Worm (Caenorhabditis elegans) whole organism, L4 larva: ENCODE data around the gene srh-167.

ENCODE experiments used
- D1046.2 ChIP-seq: fragments of 200-800 bp; sonication (Bioruptor generic); IDR thresholded peaks from 2 replicates; pipeline ENCODE4 v1.3.6; 2022; ENCODE audit warnings: missing genetic modification characterization, missing compliant biosample characterization
- F26F4.8 ChIP-seq: fragments of 200-800 bp; sonication (Bioruptor generic); conservative IDR thresholded peaks from 2 replicates; pipeline ENCODE4 v1.3.6; 2022; ENCODE audit warnings: missing genetic modification characterization, missing compliant biosample characterization
- F37D6.2 ChIP-seq: sonication (generic microtip); optimal IDR thresholded peaks from 2 replicates; lab custom pipeline; 2016; ENCODE audit warnings: mild to moderate bottlenecking, missing genetic modification characterization, missing compliant biosample characterization
- R02D3.7 ChIP-seq: fragments of 150-350 bp; sonication (generic microtip); optimal IDR thresholded peaks from 3 replicates; lab custom pipeline; 2014; ENCODE audit warnings: missing biosample characterization, missing genetic modification characterization
- Y105C5A.15 ChIP-seq: fragments of 200-800 bp; sonication (Bioruptor generic); IDR thresholded peaks from 2 replicates; pipeline ENCODE4 v1.3.6; 2022; ENCODE audit warnings: missing genetic modification characterization, missing compliant biosample characterization
- ZK337.2 ChIP-seq: fragments of 200-800 bp; sonication (Bioruptor generic); IDR thresholded peaks from 2 replicates; pipeline ENCODE4 v1.3.6; 2022; ENCODE audit warnings: missing genetic modification reagents, missing genetic modification characterization, missing compliant biosample characterization
- aha-1 ChIP-seq: fragments of 150-350 bp; peaks from one replicate; lab custom pipeline; 2014; ENCODE audit warnings: missing biosample characterization, missing genetic modification characterization
- aly-2 ChIP-seq: sonication (generic microtip); optimal IDR thresholded peaks from 2 replicates; lab custom pipeline; 2018; ENCODE audit warnings: missing biosample characterization, missing genetic modification characterization
- ama-1 ChIP-seq: fragments of 150-350 bp; optimal IDR thresholded peaks from 2 replicates; lab custom pipeline; 2014; ENCODE audit warnings: inconsistent platforms, mixed read lengths
- ceh-28 ChIP-seq: fragments of 150-350 bp; optimal IDR thresholded peaks from 2 replicates; lab custom pipeline; 2014; ENCODE audit warnings: missing biosample characterization, missing genetic modification reagents, missing genetic modification characterization
- cey-2 ChIP-seq: sonication (generic microtip); optimal IDR thresholded peaks from 3 replicates; lab custom pipeline; 2017; ENCODE audit warnings: missing genetic modification characterization, mild to moderate bottlenecking, missing compliant biosample characterization, antibody characterized with exemption, borderline replicate concordance; ENCODE audit not compliant: insufficient read depth
- daf-16 ChIP-seq, 3 experiments: sonication (generic microtip); optimal IDR thresholded peaks; 2 replicates each; lab custom pipeline; 2016 to 2017; ENCODE audit warnings: missing genetic modification characterization in 3 of 3, missing genetic modification reagents in 3 of 3, mild to moderate bottlenecking in 2 of 3, missing compliant biosample characterization in 2 of 3, missing biosample characterization in 1 of 3, moderate library complexity in 1 of 3
- daf-19 ChIP-seq: fragments of 200-800 bp; sonication (Bioruptor generic); conservative IDR thresholded peaks from 2 replicates; pipeline ENCODE4 v1.3.6; 2022; ENCODE audit warnings: missing genetic modification characterization, missing compliant biosample characterization
- dmd-6 ChIP-seq: fragments of 200-800 bp; sonication (Bioruptor generic); IDR thresholded peaks from 2 replicates; pipeline ENCODE4 v1.3.6; 2022; ENCODE audit warnings: missing genetic modification reagents, missing genetic modification characterization, missing compliant biosample characterization
- dmd-9 ChIP-seq: fragments of 200-800 bp; sonication (Bioruptor generic); IDR thresholded peaks from 2 replicates; pipeline ENCODE4 v1.3.6; 2022; ENCODE audit warnings: missing genetic modification reagents, missing genetic modification characterization, missing compliant biosample characterization
- duxl-1 ChIP-seq: sonication (generic microtip); optimal IDR thresholded peaks from 2 replicates; lab custom pipeline; 2016; ENCODE audit warnings: mild to moderate bottlenecking, missing genetic modification characterization, moderate library complexity, missing compliant biosample characterization; ENCODE audit not compliant: poor library complexity
- dve-1 ChIP-seq: sonication (generic microtip); optimal IDR thresholded peaks from 2 replicates; lab custom pipeline; 2017; ENCODE audit warnings: antibody characterized with exemption, mild to moderate bottlenecking, missing genetic modification characterization, missing compliant biosample characterization; ENCODE audit not compliant: insufficient read depth
- egl-43 ChIP-seq: fragments of 200-800 bp; sonication (Bioruptor generic); IDR thresholded peaks from 2 replicates; pipeline ENCODE4 v1.3.6; 2022; ENCODE audit warnings: missing genetic modification reagents, missing genetic modification characterization, missing compliant biosample characterization
- fos-1 ChIP-seq: fragments of 150-350 bp; optimal IDR thresholded peaks from 2 replicates; lab custom pipeline; 2014; ENCODE audit warnings: missing biosample characterization, missing genetic modification characterization
- hif-1 ChIP-seq, 2 experiments: sonication (generic microtip); optimal IDR thresholded peaks; 2 replicates each; lab custom pipeline; 2016 to 2017; ENCODE audit warnings: missing compliant biosample characterization in 2 of 2, missing genetic modification characterization in 2 of 2, missing genetic modification reagents in 2 of 2, missing genotype in 2 of 2, mild to moderate bottlenecking in 1 of 2
- hlh-11 ChIP-seq: fragments of 200-800 bp; sonication (Bioruptor generic); optimal IDR thresholded peaks from 2 replicates; lab custom pipeline; 2018; ENCODE audit warnings: mild to moderate bottlenecking, missing genetic modification characterization, missing compliant biosample characterization
- jun-1 ChIP-seq: fragments of 150-350 bp; optimal IDR thresholded peaks from 2 replicates; lab custom pipeline; 2014; ENCODE audit warnings: missing biosample characterization, missing genetic modification reagents, missing genetic modification characterization
- lin-15B ChIP-seq: fragments of 150-350 bp; sonication (generic microtip); optimal IDR thresholded peaks from 3 replicates; lab custom pipeline; 2014; ENCODE audit warnings: missing biosample characterization, missing genetic modification characterization
- lin-29 ChIP-seq: fragments of 200-800 bp; sonication (Bioruptor generic); IDR thresholded peaks from 2 replicates; pipeline ENCODE4 v1.3.6; 2022; ENCODE audit warnings: missing genetic modification reagents, missing genetic modification characterization, missing compliant biosample characterization
- lin-39 ChIP-seq: fragments of 150-350 bp; optimal IDR thresholded peaks from 2 replicates; lab custom pipeline; 2014; ENCODE audit warnings: missing biosample characterization, missing genetic modification reagents, missing genetic modification characterization
- lir-3 ChIP-seq: sonication (generic microtip); optimal IDR thresholded peaks from 2 replicates; lab custom pipeline; 2016; ENCODE audit warnings: mild to moderate bottlenecking, missing genetic modification characterization, missing compliant biosample characterization
- lsy-2 ChIP-seq, 2 experiments: fragments of 150-350 bp in 1 of 2; sonication (generic microtip) in 1 of 2; optimal IDR thresholded peaks; 2 replicates each; lab custom pipeline; 2014 to 2017; ENCODE audit warnings: missing biosample characterization in 2 of 2, missing genetic modification characterization in 2 of 2
- madf-5 ChIP-seq, 2 experiments: fragments of 200-800 bp; sonication (Bioruptor generic); IDR thresholded peaks; 2 replicates each; pipeline ENCODE4 v1.3.6; 2022; ENCODE audit warnings: missing compliant biosample characterization in 2 of 2, missing genetic modification characterization in 2 of 2
- madf-9 ChIP-seq: fragments of 200-800 bp; sonication (Bioruptor generic); conservative IDR thresholded peaks from 2 replicates; pipeline ENCODE4 v1.3.6; 2022; ENCODE audit warnings: missing genetic modification reagents, missing genetic modification characterization, missing compliant biosample characterization
- mdl-1 ChIP-seq, 2 experiments: fragments of 150-350 bp in 1 of 2; sonication (generic microtip) in 1 of 2; optimal IDR thresholded peaks; 2 replicates each; lab custom pipeline; 2014 to 2017; ENCODE audit warnings: missing biosample characterization in 2 of 2, missing genetic modification characterization in 2 of 2
- mdt-29 ChIP-seq: fragments of 200-800 bp; sonication (Bioruptor generic); IDR thresholded peaks from 2 replicates; pipeline ENCODE4 v1.3.6; 2022; ENCODE audit warnings: missing genetic modification reagents, missing genetic modification characterization, missing compliant biosample characterization
- mep-1 ChIP-seq: fragments of 150-350 bp; sonication (generic microtip); optimal IDR thresholded peaks from 3 replicates; lab custom pipeline; 2014; ENCODE audit warnings: missing biosample characterization, missing genetic modification characterization
- mes-2 ChIP-seq: sonication (generic microtip); optimal IDR thresholded peaks from 2 replicates; lab custom pipeline; 2016; ENCODE audit warnings: missing genotype, mild to moderate bottlenecking, missing genetic modification characterization, missing compliant biosample characterization; ENCODE audit not compliant: poor library complexity, severe bottlenecking
- nhr-237 ChIP-seq: sonication (generic microtip); optimal IDR thresholded peaks from 2 replicates; lab custom pipeline; 2017; ENCODE audit warnings: missing biosample characterization, missing genetic modification characterization
- nhr-28 ChIP-seq: fragments of 150-350 bp; optimal IDR thresholded peaks from 2 replicates; lab custom pipeline; 2014; ENCODE audit warnings: missing biosample characterization, missing genetic modification characterization
- nhr-41 ChIP-seq: fragments of 200-800 bp; sonication (Bioruptor generic); IDR thresholded peaks from 2 replicates; pipeline ENCODE4 v1.3.6; 2022; ENCODE audit warnings: missing genetic modification reagents, missing genetic modification characterization, missing compliant biosample characterization
- nhr-42 ChIP-seq: fragments of 200-800 bp; sonication (Bioruptor generic); IDR thresholded peaks from 2 replicates; pipeline ENCODE4 v1.3.6; 2022; ENCODE audit warnings: missing genetic modification characterization, missing compliant biosample characterization
- nhr-48 ChIP-seq: sonication (generic microtip); optimal IDR thresholded peaks from 2 replicates; lab custom pipeline; 2016; ENCODE audit warnings: mild to moderate bottlenecking, missing genetic modification characterization, missing compliant biosample characterization
- nhr-76 ChIP-seq: fragments of 150-350 bp; optimal IDR thresholded peaks from 2 replicates; lab custom pipeline; 2014; ENCODE audit warnings: missing biosample characterization, missing genetic modification characterization
- nhr-77 ChIP-seq: fragments of 150-350 bp; optimal IDR thresholded peaks from 2 replicates; lab custom pipeline; 2014; ENCODE audit warnings: missing biosample characterization, missing genetic modification characterization
- pqm-1 ChIP-seq: sonication (generic microtip); optimal IDR thresholded peaks from 2 replicates; lab custom pipeline; 2017; ENCODE audit warnings: missing biosample characterization, missing genetic modification characterization
- sdz-12 ChIP-seq: fragments of 200-800 bp; sonication (Bioruptor generic); optimal IDR thresholded peaks from 2 replicates; lab custom pipeline; 2018; ENCODE audit warnings: mild to moderate bottlenecking, missing genetic modification characterization, missing compliant biosample characterization
- snpc-1.2 ChIP-seq: fragments of 200-800 bp; sonication (Bioruptor generic); IDR thresholded peaks from 2 replicates; pipeline ENCODE4 v1.3.6; 2022; ENCODE audit warnings: missing genetic modification reagents, missing genetic modification characterization, missing compliant biosample characterization
- spr-3 ChIP-seq: fragments of 200-800 bp; sonication (Bioruptor generic); optimal IDR thresholded peaks from 2 replicates; lab custom pipeline; 2018; ENCODE audit warnings: mild to moderate bottlenecking, missing genetic modification characterization, missing compliant biosample characterization
- tag-97 ChIP-seq: fragments of 200-800 bp; sonication (Bioruptor generic); IDR thresholded peaks from 2 replicates; pipeline ENCODE4 v1.3.6; 2022; ENCODE audit warnings: missing genetic modification characterization, missing compliant biosample characterization
- tra-1 ChIP-seq: fragments of 200-800 bp; sonication (Bioruptor generic); IDR thresholded peaks from 2 replicates; pipeline ENCODE4 v1.3.6; 2022; ENCODE audit warnings: missing genetic modification reagents, missing genetic modification characterization, missing compliant biosample characterization
- unc-39 ChIP-seq: sonication (generic microtip); optimal IDR thresholded peaks from 2 replicates; lab custom pipeline; 2017; ENCODE audit warnings: missing biosample characterization, missing genetic modification characterization
- vab-7 ChIP-seq: fragments of 200-800 bp; sonication (Bioruptor generic); IDR thresholded peaks from 2 replicates; pipeline ENCODE4 v1.3.6; 2022; ENCODE audit warnings: missing genetic modification reagents, missing genetic modification characterization, missing compliant biosample characterization
- zag-1 ChIP-seq: fragments of 150-350 bp; optimal IDR thresholded peaks from 2 replicates; lab custom pipeline; 2014; ENCODE audit warnings: missing biosample characterization, missing genetic modification characterization
- zfp-2 ChIP-seq: sonication (generic microtip); optimal IDR thresholded peaks from 2 replicates; lab custom pipeline; 2016; ENCODE audit warnings: mild to moderate bottlenecking, missing genetic modification characterization, missing compliant biosample characterization
- zip-11 ChIP-seq: fragments of 200-800 bp; sonication (Bioruptor generic); IDR thresholded peaks from 2 replicates; pipeline ENCODE4 v1.3.6; 2022; ENCODE audit warnings: missing genetic modification characterization, missing compliant biosample characterization

Gene srh-167

ce11 chrV:16370039-16370438 lies 36.5 kb downstream of the srh-167 start (continued):
- TF ChIP-seq R02D3.7 (tag; lab: Kevin White, UChicago) (no peak), Y105C5A.15 (peak; percentile 83), sdz-12 (GFP tag; lab: Kevin White, UChicago) (peak; percentile 69), nhr-77 (no peak), mdt-29 (GFP tag; lab: Robert Waterston, UW) (peak; percentile 76), F26F4.8 (GFP tag; lab: Robert Waterston, UW) (peak; percentile 82; the same call in 1 of the 2 replicates), dve-1 (tag; lab: Kevin White, UChicago) (peak; percentile 78), mes-2 (tag; lab: Kevin White, UChicago) (peak; percentile 85), tag-97 (GFP tag; lab: Robert Waterston, UW) (no peak), F37D6.2 (tag; lab: Kevin White, UChicago) (peak; percentile 39), lsy-2 (tag; optimal IDR thresholded peaks at IDR 0.05; lab: Kevin White, UChicago) (peak in 1 of 2 experiments; percentile 68), hlh-11 (tag; lab: Kevin White, UChicago) (peak; percentile 68), dmd-9 (peak; percentile 75), nhr-237 (tag; lab: Kevin White, UChicago) (no peak), nhr-28 (tag; lab: Kevin White, UChicago) (peak; percentile 33), aly-2 (no peak), snpc-1.2 (GFP tag; lab: Robert Waterston, UW) (peak; percentile 82), fos-1 (no peak), zip-11 (0 out of 2 replicates have a peak, but pooled peaks have one; percentile 65), hif-1 (tag; optimal IDR thresholded peaks at IDR 0.05; lab: Kevin White, UChicago) (peak in 1 of 2 experiments; percentile 61), mdl-1 (tag; optimal IDR thresholded peaks at IDR 0.05; lab: Kevin White, UChicago) (peak in 1 of 2 experiments; percentile 10), ceh-28 (tag; lab: Kevin White, UChicago) (no peak), lir-3 (tag; lab: Kevin White, UChicago) (peak; percentile 80), nhr-76 (tag; lab: Kevin White, UChicago) (no peak), ama-1 (lab: Kevin White, UChicago) (no peak), zag-1 (no peak), daf-16 (GFP tag; optimal IDR thresholded peaks at IDR 0.05; lab: Kevin White, UChicago) (peak; percentile 37 to 88), daf-16 (tag; optimal IDR thresholded peaks at IDR 0.05; lab: Kevin White, UChicago) (no peak), lin-29 (peak; percentile 74; the same call in 1 of the 2 replicates), nhr-42 (peak; percentile 84), unc-39 (no peak), madf-9 (peak; percentile 75), madf-5 (GFP tag; IDR thresholded peaks at IDR 0.05; lab: Robert Waterston, UW) (peak; percentile 65 to 79; a peak in 2 of 4 replicates), daf-19 (no peak), jun-1 (tag; lab: Kevin White, UChicago) (peak; percentile 65), lin-39 (tag; lab: Kevin White, UChicago) (no peak), lin-15B (tag; lab: Kevin White, UChicago) (no peak), egl-43 (GFP tag; lab: Robert Waterston, UW) (peak; percentile 96), vab-7 (GFP tag; lab: Robert Waterston, UW) (peak; percentile 90), nhr-48 (tag; lab: Kevin White, UChicago) (peak; percentile 74), D1046.2 (GFP tag; lab: Robert Waterston, UW) (peak; percentile 91), mep-1 (tag; lab: Kevin White, UChicago) (peak; percentile 91), cey-2 (tag; lab: Kevin White, UChicago) (no peak), spr-3 (peak; percentile 83), nhr-41 (GFP tag; lab: Robert Waterston, UW) (peak; percentile 88), dmd-6 (GFP tag; lab: Robert Waterston, UW) (peak; percentile 78), tra-1 (GFP tag; lab: Robert Waterston, UW) (peak; percentile 88), zfp-2 (tag; lab: Kevin White, UChicago) (peak; percentile 62), pqm-1 (tag; lab: Kevin White, UChicago) (peak; percentile 42), duxl-1 (tag; lab: Kevin White, UChicago) (peak; percentile 74), aha-1 (peak; percentile 98), ZK337.2 (GFP tag; lab: Robert Waterston, UW) (peak; percentile 83)
